Fruit fly (Drosophila melanogaster) whole organism, embryonic: ENCODE results near the gene Sam-S.

Experiments
- Ada2b ChIP-seq: fragments of 200-800 bp; sonication (Bioruptor generic); IDR thresholded peaks from 2 replicates; pipeline ENCODE4 v1.3.6; 2022; ENCODE audit warnings: missing biosample characterization, missing genetic modification characterization
- Atf-2 ChIP-seq: fragments of 200-800 bp; sonication (Bioruptor generic); optimal IDR thresholded peaks from 2 replicates; lab custom pipeline; 2016; ENCODE audit warnings: missing biosample characterization, missing genetic modification characterization
- Atf3 ChIP-seq: fragments of 200-800 bp; sonication (Bioruptor generic); optimal IDR thresholded peaks from 3 replicates; lab custom pipeline; 2016; ENCODE audit warnings: missing biosample characterization, missing genetic modification characterization
- BEAF-32 ChIP-seq: fragments of 200-800 bp; sonication (Bioruptor generic); optimal IDR thresholded peaks from 3 replicates; lab custom pipeline; 2017; ENCODE audit warnings: missing biosample characterization, missing genetic modification characterization, mild to moderate bottlenecking, moderate library complexity, missing genetic modification reagents
- Bgb ChIP-seq: fragments of 200-800 bp; sonication (Bioruptor generic); IDR thresholded peaks from 2 replicates; pipeline ENCODE4 v1.3.6; 2022; ENCODE audit warnings: missing biosample characterization, missing genetic modification characterization; ENCODE audit not compliant: partially characterized antibody
- CG10431 ChIP-seq: fragments of 200-800 bp; sonication (Bioruptor generic); optimal IDR thresholded peaks from 3 replicates; lab custom pipeline; 2018; ENCODE audit warnings: missing biosample characterization, mild to moderate bottlenecking, missing genetic modification characterization
- CG12299 ChIP-seq: fragments of 200-800 bp; sonication (Bioruptor generic); optimal IDR thresholded peaks from 2 replicates; lab custom pipeline; 2018; ENCODE audit warnings: missing biosample characterization, mild to moderate bottlenecking, missing genetic modification characterization
- CG13624 ChIP-seq: fragments of 200-800 bp; sonication (Bioruptor generic); optimal IDR thresholded peaks from 2 replicates; lab custom pipeline; 2016; ENCODE audit warnings: missing biosample characterization, missing genetic modification characterization
- CG17568 ChIP-seq: fragments of 200-800 bp; sonication (Bioruptor generic); optimal IDR thresholded peaks from 2 replicates; lab custom pipeline; 2018; ENCODE audit warnings: missing biosample characterization, mild to moderate bottlenecking, missing genetic modification characterization, moderate library complexity
- CG30403 ChIP-seq: fragments of 200-800 bp; sonication (Bioruptor generic); optimal IDR thresholded peaks from 3 replicates; lab custom pipeline; 2016; ENCODE audit warnings: missing biosample characterization, missing genetic modification characterization
- CG30431 ChIP-seq: fragments of 200-800 bp; sonication (Bioruptor generic); optimal IDR thresholded peaks from 2 replicates; lab custom pipeline; 2017; ENCODE audit warnings: missing biosample characterization, missing genetic modification characterization
- CG31365 ChIP-seq: fragments of 200-800 bp; sonication (Bioruptor generic); optimal IDR thresholded peaks from 2 replicates; lab custom pipeline; 2018; ENCODE audit warnings: missing biosample characterization, mild to moderate bottlenecking, missing genetic modification characterization
- CG31388 ChIP-seq: fragments of 200-800 bp; sonication (Bioruptor generic); optimal IDR thresholded peaks from 2 replicates; lab custom pipeline; 2016; ENCODE audit warnings: missing biosample characterization, missing genetic modification characterization
- CG4282 ChIP-seq: fragments of 200-800 bp; sonication (Bioruptor generic); optimal IDR thresholded peaks from 2 replicates; lab custom pipeline; 2016; ENCODE audit warnings: missing biosample characterization, missing genetic modification characterization
- CG6654 ChIP-seq: fragments of 200-800 bp; sonication (Bioruptor generic); optimal IDR thresholded peaks from 2 replicates; lab custom pipeline; 2017; ENCODE audit warnings: missing biosample characterization, mild to moderate bottlenecking, missing genetic modification characterization
- CG6813 ChIP-seq: fragments of 200-800 bp; sonication (Bioruptor generic); optimal IDR thresholded peaks from 2 replicates; lab custom pipeline; 2017; ENCODE audit warnings: missing biosample characterization, missing genetic modification characterization, mild to moderate bottlenecking, moderate library complexity, missing genetic modification reagents
- CG8924 ChIP-seq: fragments of 200-800 bp; optimal IDR thresholded peaks from 3 replicates; lab custom pipeline; 2019; ENCODE audit warnings: missing biosample characterization, mild to moderate bottlenecking, missing genetic modification characterization, moderate library complexity
- CkIIα-i1 ChIP-seq: fragments of 200-800 bp; sonication (Bioruptor generic); IDR thresholded peaks from 2 replicates; pipeline ENCODE4 v1.3.6; 2022; ENCODE audit warnings: missing biosample characterization, missing genetic modification characterization
- CrebB ChIP-seq: fragments of 200-800 bp; sonication (Bioruptor generic); optimal IDR thresholded peaks from 3 replicates; lab custom pipeline; 2018; ENCODE audit warnings: missing biosample characterization, mild to moderate bottlenecking, missing genetic modification characterization
- Deaf1 ChIP-seq: fragments of 200-800 bp; optimal IDR thresholded peaks from 3 replicates; lab custom pipeline; 2019; ENCODE audit warnings: missing biosample characterization, mild to moderate bottlenecking, missing genetic modification characterization, moderate library complexity
- Doc2 ChIP-seq: fragments of 200-800 bp; sonication (Bioruptor generic); IDR thresholded peaks from 2 replicates; pipeline ENCODE4 v1.3.6; 2022; ENCODE audit warnings: missing biosample characterization, missing genetic modification characterization
- Doc3 ChIP-seq: fragments of 200-800 bp; sonication (Bioruptor generic); IDR thresholded peaks from 3 replicates; pipeline ENCODE4 v1.3.6; 2022; ENCODE audit warnings: missing biosample characterization, missing genetic modification characterization; ENCODE audit not compliant: partially characterized antibody
- Fer2 ChIP-seq: fragments of 200-800 bp; sonication (Bioruptor generic); optimal IDR thresholded peaks from 2 replicates; lab custom pipeline; 2018; ENCODE audit warnings: missing biosample characterization, mild to moderate bottlenecking, missing genetic modification characterization, moderate library complexity
- H15 ChIP-seq: fragments of 200-800 bp; sonication (Bioruptor generic); IDR thresholded peaks from 3 replicates; pipeline ENCODE4 v1.3.6; 2022; ENCODE audit warnings: missing biosample characterization, missing genetic modification characterization
- Hmx ChIP-seq: fragments of 200-800 bp; sonication (Bioruptor generic); optimal IDR thresholded peaks from 2 replicates; lab custom pipeline; 2016; ENCODE audit warnings: missing biosample characterization, missing genetic modification characterization
- Hr39 ChIP-seq: fragments of >200 bp; optimal IDR thresholded peaks from 2 replicates; lab custom pipeline; 2017
- NFAT ChIP-seq: fragments of 200-800 bp; sonication (Bioruptor generic); IDR thresholded peaks from 2 replicates; pipeline ENCODE4 v1.3.6; 2022; ENCODE audit warnings: missing biosample characterization, missing genetic modification characterization
- Nf-YA ChIP-seq: fragments of 200-800 bp; sonication (Bioruptor generic); IDR thresholded peaks from 2 replicates; pipeline ENCODE4 v1.3.6; 2022; ENCODE audit warnings: missing biosample characterization, missing genetic modification characterization
- Nf-YC ChIP-seq: fragments of 200-800 bp; optimal IDR thresholded peaks from 3 replicates; lab custom pipeline; 2019; ENCODE audit warnings: missing biosample characterization, mild to moderate bottlenecking, missing genetic modification characterization, moderate library complexity
- NfI ChIP-seq: fragments of 200-800 bp; sonication (Bioruptor generic); optimal IDR thresholded peaks from 3 replicates; lab custom pipeline; 2018; ENCODE audit warnings: missing biosample characterization, mild to moderate bottlenecking, missing genetic modification characterization, moderate library complexity
- Optix ChIP-seq: fragments of 200-800 bp; sonication (Bioruptor generic); IDR thresholded peaks from 3 replicates; pipeline ENCODE4 v1.3.6; 2022; ENCODE audit warnings: missing biosample characterization, missing genetic modification characterization
- Rfx ChIP-seq: fragments of 200-800 bp; sonication (Bioruptor generic); IDR thresholded peaks from 2 replicates; pipeline ENCODE4 v1.3.6; 2022; ENCODE audit warnings: missing biosample characterization, missing genetic modification characterization
- ara ChIP-seq: fragments of 200-800 bp; sonication (Bioruptor generic); IDR thresholded peaks from 2 replicates; pipeline ENCODE4 v1.3.6; 2022; ENCODE audit warnings: missing biosample characterization, missing genetic modification characterization
- disco-r ChIP-seq: fragments of 200-800 bp; sonication (Bioruptor generic); optimal IDR thresholded peaks from 2 replicates; lab custom pipeline; 2016; ENCODE audit warnings: missing biosample characterization, missing genetic modification characterization
- dm ChIP-seq: fragments of 200-800 bp; sonication (Bioruptor generic); optimal IDR thresholded peaks from 3 replicates; lab custom pipeline; 2016; ENCODE audit warnings: missing biosample characterization, missing genetic modification characterization
- gce ChIP-seq: fragments of 200-800 bp; sonication (Bioruptor generic); IDR thresholded peaks from 3 replicates; pipeline ENCODE4 v1.3.6; 2022; ENCODE audit warnings: missing biosample characterization, missing genetic modification characterization
- ham ChIP-seq: fragments of 200-800 bp; sonication (Bioruptor generic); IDR thresholded peaks from 2 replicates; pipeline ENCODE4 v1.3.6; 2022; ENCODE audit warnings: missing biosample characterization, missing genetic modification characterization
- hbn ChIP-seq: fragments of 200-800 bp; sonication (Bioruptor generic); IDR thresholded peaks from 2 replicates; pipeline ENCODE4 v1.3.6; 2022; ENCODE audit warnings: missing biosample characterization, missing genetic modification characterization; ENCODE audit not compliant: partially characterized antibody
- hth ChIP-seq: fragments of >200 bp; optimal IDR thresholded peaks from 2 replicates; lab custom pipeline; 2017; ENCODE audit warnings: inconsistent platforms
- ind ChIP-seq: fragments of 200-800 bp; sonication (Bioruptor generic); optimal IDR thresholded peaks from 3 replicates; lab custom pipeline; 2016; ENCODE audit warnings: missing biosample characterization, missing genetic modification characterization
- jumu ChIP-seq: fragments of 200-800 bp; sonication (Bioruptor generic); optimal IDR thresholded peaks from 3 replicates; lab custom pipeline; 2016; ENCODE audit warnings: missing biosample characterization, missing genetic modification characterization
- kay ChIP-seq: fragments of 200-800 bp; sonication (Bioruptor generic); optimal IDR thresholded peaks from 2 replicates; lab custom pipeline; 2016; ENCODE audit warnings: missing biosample characterization, missing genetic modification characterization
- lmd ChIP-seq: fragments of 200-800 bp; sonication (Bioruptor generic); IDR thresholded peaks from 2 replicates; pipeline ENCODE4 v1.3.6; 2022; ENCODE audit warnings: missing biosample characterization, missing genetic modification characterization
- pzg ChIP-seq: fragments of 200-800 bp; sonication (Bioruptor generic); optimal IDR thresholded peaks from 3 replicates; lab custom pipeline; 2018; ENCODE audit warnings: missing biosample characterization, mild to moderate bottlenecking, missing genetic modification characterization, moderate library complexity
- schlank ChIP-seq: fragments of 200-800 bp; sonication (Bioruptor generic); optimal IDR thresholded peaks from 2 replicates; lab custom pipeline; 2018; ENCODE audit warnings: missing biosample characterization, mild to moderate bottlenecking, missing genetic modification characterization
- scrt ChIP-seq: fragments of 200-800 bp; sonication (Bioruptor generic); optimal IDR thresholded peaks from 2 replicates; lab custom pipeline; 2018; ENCODE audit warnings: missing biosample characterization, mild to moderate bottlenecking, missing genetic modification characterization, moderate library complexity
- seq ChIP-seq: fragments of 200-800 bp; sonication (Bioruptor generic); IDR thresholded peaks from 2 replicates; pipeline ENCODE4 v1.3.6; 2022; ENCODE audit warnings: missing biosample characterization, missing genetic modification characterization
- tin ChIP-seq: fragments of 200-800 bp; sonication (Bioruptor generic); optimal IDR thresholded peaks from 3 replicates; lab custom pipeline; 2016; ENCODE audit warnings: missing biosample characterization, missing genetic modification characterization
- toy ChIP-seq: fragments of 200-800 bp; sonication (Bioruptor generic); IDR thresholded peaks from 2 replicates; pipeline ENCODE4 v1.3.6; 2022; ENCODE audit warnings: missing biosample characterization, missing genetic modification characterization
- tx ChIP-seq: fragments of 200-800 bp; sonication (Bioruptor generic); optimal IDR thresholded peaks from 2 replicates; lab custom pipeline; 2016; ENCODE audit warnings: missing biosample characterization, missing genetic modification characterization
- wdn ChIP-seq: fragments of 200-800 bp; sonication (Bioruptor generic); IDR thresholded peaks from 2 replicates; pipeline ENCODE4 v1.3.6; 2022; ENCODE audit warnings: missing biosample characterization, missing genetic modification characterization
- wor ChIP-seq: fragments of 200-800 bp; sonication (Bioruptor generic); IDR thresholded peaks from 2 replicates; pipeline ENCODE4 v1.3.6; 2022; ENCODE audit warnings: missing biosample characterization, missing genetic modification characterization
- yki ChIP-seq: fragments of >200 bp; optimal IDR thresholded peaks from 3 replicates; lab custom pipeline; 2018

Gene Sam-S

DNA sequence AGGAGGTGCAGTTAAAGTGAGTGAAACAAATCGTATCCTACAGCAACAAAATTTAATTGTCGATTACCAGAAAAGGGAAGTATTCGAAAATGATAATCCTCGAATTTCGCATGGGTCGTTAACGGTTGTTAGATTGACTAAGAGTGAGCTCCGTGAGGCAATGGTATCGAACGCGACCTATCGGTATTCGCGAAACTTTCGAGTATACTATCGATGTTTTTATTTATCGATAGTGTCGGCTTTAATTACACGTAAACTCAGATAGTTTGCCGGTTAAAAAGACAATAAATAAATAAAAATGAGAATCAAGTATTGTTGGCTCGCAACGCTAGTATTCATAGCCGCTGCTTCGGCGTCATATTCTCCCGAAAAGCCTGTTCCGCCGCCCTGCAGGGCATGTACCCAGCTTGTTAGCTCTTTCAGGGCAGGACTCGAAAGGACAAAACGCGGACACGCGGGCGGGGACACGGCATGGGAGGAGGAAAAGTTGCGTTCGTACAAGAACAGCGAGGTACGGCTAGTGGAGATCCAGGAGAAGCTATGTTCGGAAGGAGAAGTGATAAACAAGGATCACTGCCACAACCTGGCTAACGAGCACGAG, 4.4 kb upstream of the Sam-S start, which contains the start of gene Creld (continued):
- peak; percentile 100 for TF ChIP-seq Doc3 (GFP tag; lab: Robert Waterston, UW)
- no peak for TF ChIP-seq CG6813 (GFP tag; lab: Kevin White, UChicago)
- no peak for TF ChIP-seq CG6654 (GFP tag; lab: Kevin White, UChicago)
- no peak for TF ChIP-seq CG30431 (GFP tag; lab: Kevin White, UChicago)
- no peak for TF ChIP-seq yki (lab: Kevin White, UChicago)
- no peak for TF ChIP-seq Ada2b (GFP tag; lab: Robert Waterston, UW)
- TF ChIP-seq seq (GFP tag; lab: Robert Waterston, UW): no peak
- TF ChIP-seq Nf-YC (tag; lab: Kevin White, UChicago): no peak
- TF ChIP-seq Deaf1 (tag; lab: Kevin White, UChicago): no peak
- TF ChIP-seq CkIIα-i1 (GFP tag; lab: Robert Waterston, UW): no peak
- TF ChIP-seq Rfx (GFP tag; lab: Robert Waterston, UW): no peak; the same call in 1 of the 2 replicates
- no peak for TF ChIP-seq H15 (GFP tag; lab: Robert Waterston, UW)
- peak; percentile 93 for TF ChIP-seq pzg
- TF ChIP-seq Atf3 (GFP tag; lab: Kevin White, UChicago): no peak
- no peak for TF ChIP-seq Hr39 (lab: Kevin White, UChicago)
- TF ChIP-seq CG31388 (GFP tag; lab: Kevin White, UChicago): no peak
- TF ChIP-seq tin: no peak
- no peak for TF ChIP-seq scrt (GFP tag; lab: Kevin White, UChicago)
- TF ChIP-seq ara (GFP tag; lab: Robert Waterston, UW): no peak
- TF ChIP-seq toy (GFP tag; lab: Robert Waterston, UW): no peak
- TF ChIP-seq Nf-YA (GFP tag; lab: Robert Waterston, UW): no peak
- TF ChIP-seq Bgb: peak; percentile 100
- peak; percentile 52 for TF ChIP-seq CG13624 (GFP tag; lab: Kevin White, UChicago)
- TF ChIP-seq Fer2 (tag; lab: Kevin White, UChicago): no peak
- TF ChIP-seq CG30403: no peak
- TF ChIP-seq lmd (GFP tag; lab: Robert Waterston, UW): no peak
- no peak for TF ChIP-seq ham
- TF ChIP-seq CG12299: no peak
- no peak for TF ChIP-seq CG17568
- no peak for TF ChIP-seq NFAT
- TF ChIP-seq tx (GFP tag; lab: Kevin White, UChicago): no peak
- no peak for TF ChIP-seq jumu (GFP tag; lab: Kevin White, UChicago)
- no peak for TF ChIP-seq CrebB (tag; lab: Kevin White, UChicago)
- peak; percentile 0 for TF ChIP-seq Atf-2 (GFP tag; lab: Kevin White, UChicago)
- no peak for TF ChIP-seq wor (GFP tag; lab: Robert Waterston, UW)
- peak; percentile 100 for TF ChIP-seq hbn (GFP tag; lab: Robert Waterston, UW)
- TF ChIP-seq CG10431: no peak
- TF ChIP-seq NfI (GFP tag; lab: Kevin White, UChicago): no peak
- TF ChIP-seq ind (GFP tag; lab: Kevin White, UChicago): no peak
- peak; percentile 20 for TF ChIP-seq dm
- no peak for TF ChIP-seq hth
- TF ChIP-seq Hmx (GFP tag; lab: Kevin White, UChicago): no peak
- no peak for TF ChIP-seq Doc2 (GFP tag; lab: Robert Waterston, UW)
- TF ChIP-seq disco-r: no peak
- TF ChIP-seq BEAF-32 (GFP tag; lab: Kevin White, UChicago): peak; percentile 99
- TF ChIP-seq schlank: no peak
- no peak for TF ChIP-seq wdn
- TF ChIP-seq CG4282 (GFP tag; lab: Kevin White, UChicago): no peak
- TF ChIP-seq Optix (GFP tag; lab: Robert Waterston, UW): no peak
- no peak for TF ChIP-seq CG8924
- TF ChIP-seq gce (GFP tag; lab: Robert Waterston, UW): no peak
- peak; percentile 11 for TF ChIP-seq kay (GFP tag; lab: Kevin White, UChicago)
- TF ChIP-seq CG31365: no peak
